Fruit fly (Drosophila melanogaster): ENCODE measurements around the gene CG3036.

- no peak for TF ChIP-seq kay (GFP tag; ENCODE audit: borderline replicate concordance)
- no peak for TF ChIP-seq cnc (optimal IDR thresholded peaks at IDR 0.05)
Observed at dm6 chr2L:4852605-4853102, 39.3 kb upstream of the CG3036 start, which contains the start of gene smog.

Measured in whole organism, adult.